Worm (Caenorhabditis elegans) whole organism, L4 larva: ENCODE results near the gene cec-5.
A peak's percentile ranks its signal among the peaks of the same experiment; 100 is the strongest.

Experiments
- F37D6.2 ChIP-seq: sonication (generic microtip); optimal IDR thresholded peaks from 2 replicates; lab custom pipeline; 2016; ENCODE audit warnings: mild to moderate bottlenecking, missing genetic modification characterization, missing compliant biosample characterization
- F49E8.2 ChIP-seq: sonication (generic microtip); optimal IDR thresholded peaks from 2 replicates; lab custom pipeline; 2016; ENCODE audit warnings: missing compliant biosample characterization, mild to moderate bottlenecking, missing genetic modification characterization, borderline replicate concordance
- T20F7.1 ChIP-seq: fragments of 200-800 bp; sonication (Bioruptor generic); optimal IDR thresholded peaks from 2 replicates; lab custom pipeline; 2018; ENCODE audit warnings: mild to moderate bottlenecking, missing genetic modification characterization, missing compliant biosample characterization
- Y105C5A.15 ChIP-seq: fragments of 200-800 bp; sonication (Bioruptor generic); IDR thresholded peaks from 2 replicates; pipeline ENCODE4 v1.3.6; 2022; ENCODE audit warnings: missing genetic modification characterization, missing compliant biosample characterization
- Y5F2A.4 ChIP-seq: fragments of 200-800 bp; sonication (Bioruptor generic); optimal IDR thresholded peaks from 2 replicates; lab custom pipeline; 2018; ENCODE audit warnings: mild to moderate bottlenecking, missing genetic modification characterization, missing compliant biosample characterization
- aha-1 ChIP-seq: fragments of 150-350 bp; peaks from one replicate; lab custom pipeline; 2014; ENCODE audit warnings: missing biosample characterization, missing genetic modification characterization
- arid-1 ChIP-seq: fragments of 200-800 bp; sonication (Bioruptor generic); conservative IDR thresholded peaks from 2 replicates; pipeline ENCODE4 v1.3.6; 2022; ENCODE audit warnings: missing genetic modification reagents, missing genetic modification characterization, missing compliant biosample characterization
- attf-4 ChIP-seq: sonication (generic microtip); optimal IDR thresholded peaks from 3 replicates; lab custom pipeline; 2017; ENCODE audit warnings: missing biosample characterization, missing genetic modification characterization
- ceh-28 ChIP-seq: fragments of 150-350 bp; optimal IDR thresholded peaks from 2 replicates; lab custom pipeline; 2014; ENCODE audit warnings: missing biosample characterization, missing genetic modification reagents, missing genetic modification characterization
- ceh-62 ChIP-seq: sonication (generic microtip); optimal IDR thresholded peaks from 2 replicates; lab custom pipeline; 2017; ENCODE audit warnings: missing biosample characterization, missing genetic modification characterization
- ces-1 ChIP-seq: fragments of 150-350 bp; sonication (generic microtip); optimal IDR thresholded peaks from 4 replicates; lab custom pipeline; 2014; ENCODE audit warnings: missing biosample characterization, missing genetic modification reagents, missing genetic modification characterization
- ctbp-1 ChIP-seq: fragments of 200-800 bp; sonication (Bioruptor generic); IDR thresholded peaks from 2 replicates; pipeline ENCODE4 v1.3.6; 2022; ENCODE audit warnings: missing genetic modification reagents, missing genetic modification characterization, missing compliant biosample characterization
- daf-16 ChIP-seq, 3 experiments: sonication (generic microtip); optimal IDR thresholded peaks; 2 replicates each; lab custom pipeline; 2016 to 2017; ENCODE audit warnings: missing genetic modification characterization in 3 of 3, missing genetic modification reagents in 3 of 3, mild to moderate bottlenecking in 2 of 3, missing compliant biosample characterization in 2 of 3, missing biosample characterization in 1 of 3, moderate library complexity in 1 of 3
- dmd-6 ChIP-seq: fragments of 200-800 bp; sonication (Bioruptor generic); IDR thresholded peaks from 2 replicates; pipeline ENCODE4 v1.3.6; 2022; ENCODE audit warnings: missing genetic modification reagents, missing genetic modification characterization, missing compliant biosample characterization
- dmd-8 ChIP-seq: fragments of 200-800 bp; sonication (Bioruptor generic); IDR thresholded peaks from 2 replicates; pipeline ENCODE4 v1.3.6; 2022; ENCODE audit warnings: missing genetic modification characterization, missing compliant biosample characterization
- dpl-1 ChIP-seq: fragments of 150-350 bp; optimal IDR thresholded peaks from 2 replicates; lab custom pipeline; 2014; ENCODE audit warnings: missing biosample characterization, missing genetic modification reagents, missing genetic modification characterization
- duxl-1 ChIP-seq: sonication (generic microtip); optimal IDR thresholded peaks from 2 replicates; lab custom pipeline; 2016; ENCODE audit warnings: mild to moderate bottlenecking, missing genetic modification characterization, moderate library complexity, missing compliant biosample characterization; ENCODE audit not compliant: poor library complexity
- egl-43 ChIP-seq: fragments of 200-800 bp; sonication (Bioruptor generic); IDR thresholded peaks from 2 replicates; pipeline ENCODE4 v1.3.6; 2022; ENCODE audit warnings: missing genetic modification reagents, missing genetic modification characterization, missing compliant biosample characterization
- fkh-10 ChIP-seq: fragments of 150-350 bp; optimal IDR thresholded peaks from 2 replicates; lab custom pipeline; 2014; ENCODE audit warnings: missing biosample characterization, missing genetic modification reagents, missing genetic modification characterization
- hif-1 ChIP-seq, 2 experiments: sonication (generic microtip); optimal IDR thresholded peaks; 2 replicates each; lab custom pipeline; 2016 to 2017; ENCODE audit warnings: missing compliant biosample characterization in 2 of 2, missing genetic modification characterization in 2 of 2, missing genetic modification reagents in 2 of 2, missing genotype in 2 of 2, mild to moderate bottlenecking in 1 of 2
- hlh-11 ChIP-seq: fragments of 200-800 bp; sonication (Bioruptor generic); optimal IDR thresholded peaks from 2 replicates; lab custom pipeline; 2018; ENCODE audit warnings: mild to moderate bottlenecking, missing genetic modification characterization, missing compliant biosample characterization
- hlh-30 ChIP-seq: sonication (generic microtip); optimal IDR thresholded peaks from 2 replicates; lab custom pipeline; 2017; ENCODE audit warnings: antibody characterized with exemption, mild to moderate bottlenecking, missing genetic modification characterization, missing compliant biosample characterization; ENCODE audit not compliant: insufficient read depth
- hmg-1.1 ChIP-seq: fragments of 200-800 bp; sonication (Bioruptor generic); IDR thresholded peaks from 2 replicates; pipeline ENCODE4 v1.3.6; 2022; ENCODE audit warnings: missing genetic modification reagents, missing genetic modification characterization, missing compliant biosample characterization
- lin-13 ChIP-seq: fragments of 150-350 bp; optimal IDR thresholded peaks from 2 replicates; lab custom pipeline; 2014; ENCODE audit warnings: missing biosample characterization, missing genetic modification reagents, missing genetic modification characterization
- lin-15B ChIP-seq: fragments of 150-350 bp; sonication (generic microtip); optimal IDR thresholded peaks from 3 replicates; lab custom pipeline; 2014; ENCODE audit warnings: missing biosample characterization, missing genetic modification characterization
- lin-29 ChIP-seq: fragments of 200-800 bp; sonication (Bioruptor generic); IDR thresholded peaks from 2 replicates; pipeline ENCODE4 v1.3.6; 2022; ENCODE audit warnings: missing genetic modification reagents, missing genetic modification characterization, missing compliant biosample characterization
- lin-38 ChIP-seq: fragments of 200-800 bp; sonication (Bioruptor generic); IDR thresholded peaks from 2 replicates; pipeline ENCODE4 v1.3.6; 2022; ENCODE audit warnings: missing genetic modification reagents, missing genetic modification characterization, missing compliant biosample characterization
- lin-39 ChIP-seq: fragments of 150-350 bp; optimal IDR thresholded peaks from 2 replicates; lab custom pipeline; 2014; ENCODE audit warnings: missing biosample characterization, missing genetic modification reagents, missing genetic modification characterization
- mdl-1 ChIP-seq, 2 experiments: fragments of 150-350 bp in 1 of 2; sonication (generic microtip) in 1 of 2; optimal IDR thresholded peaks; 2 replicates each; lab custom pipeline; 2014 to 2017; ENCODE audit warnings: missing biosample characterization in 2 of 2, missing genetic modification characterization in 2 of 2
- mdt-29 ChIP-seq: fragments of 200-800 bp; sonication (Bioruptor generic); IDR thresholded peaks from 2 replicates; pipeline ENCODE4 v1.3.6; 2022; ENCODE audit warnings: missing genetic modification reagents, missing genetic modification characterization, missing compliant biosample characterization
- mep-1 ChIP-seq: fragments of 150-350 bp; sonication (generic microtip); optimal IDR thresholded peaks from 3 replicates; lab custom pipeline; 2014; ENCODE audit warnings: missing biosample characterization, missing genetic modification characterization
- mxl-2 ChIP-seq: fragments of 200-800 bp; sonication (Bioruptor generic); conservative IDR thresholded peaks from 2 replicates; pipeline ENCODE4 v1.3.6; 2022; ENCODE audit warnings: missing genetic modification reagents, missing genetic modification characterization, missing compliant biosample characterization
- nhr-11 ChIP-seq: fragments of 150-350 bp; optimal IDR thresholded peaks from 2 replicates; lab custom pipeline; 2014; ENCODE audit warnings: missing biosample characterization, missing genetic modification characterization
- nhr-25 ChIP-seq: sonication (generic microtip); optimal IDR thresholded peaks from 2 replicates; lab custom pipeline; 2017; ENCODE audit warnings: missing genetic modification characterization, mild to moderate bottlenecking, missing compliant biosample characterization, antibody characterized with exemption, moderate library complexity, borderline replicate concordance; ENCODE audit not compliant: insufficient read depth
- nhr-28 ChIP-seq: fragments of 150-350 bp; optimal IDR thresholded peaks from 2 replicates; lab custom pipeline; 2014; ENCODE audit warnings: missing biosample characterization, missing genetic modification characterization
- nhr-48 ChIP-seq: sonication (generic microtip); optimal IDR thresholded peaks from 2 replicates; lab custom pipeline; 2016; ENCODE audit warnings: mild to moderate bottlenecking, missing genetic modification characterization, missing compliant biosample characterization
- nhr-6 ChIP-seq: fragments of 150-350 bp; optimal IDR thresholded peaks from 2 replicates; lab custom pipeline; 2014; ENCODE audit warnings: missing biosample characterization, missing genetic modification characterization
- nhr-77 ChIP-seq: fragments of 150-350 bp; optimal IDR thresholded peaks from 2 replicates; lab custom pipeline; 2014; ENCODE audit warnings: missing biosample characterization, missing genetic modification characterization
- pha-4 ChIP-seq, 2 experiments: fragments of 150-350 bp in 1 of 2; fragments of 200-800 bp in 1 of 2; sonication (Bioruptor generic) in 1 of 2; IDR thresholded peaks in 1 of 2; optimal IDR thresholded peaks in 1 of 2; 2 replicates each; pipeline versions ENCODE4 v1.3.6 to Lab custom; 2014 to 2022; ENCODE audit warnings: missing genetic modification characterization in 2 of 2, missing genetic modification reagents in 2 of 2, missing biosample characterization in 1 of 2, missing compliant biosample characterization in 1 of 2
- rbr-2 ChIP-seq: sonication (generic microtip); optimal IDR thresholded peaks from 2 replicates; lab custom pipeline; 2016; ENCODE audit warnings: missing genotype, missing genetic modification characterization, missing compliant biosample characterization
- snpc-1.2 ChIP-seq: fragments of 200-800 bp; sonication (Bioruptor generic); IDR thresholded peaks from 2 replicates; pipeline ENCODE4 v1.3.6; 2022; ENCODE audit warnings: missing genetic modification reagents, missing genetic modification characterization, missing compliant biosample characterization
- unc-130 ChIP-seq: sonication (generic microtip); optimal IDR thresholded peaks from 2 replicates; lab custom pipeline; 2016; ENCODE audit warnings: missing genetic modification reagents, missing genetic modification characterization, missing compliant biosample characterization
- unc-62 ChIP-seq, 3 experiments: fragments of 150-350 bp in 1 of 3; sonication (generic microtip); optimal IDR thresholded peaks in 2 of 3; peaks in 1 of 3; 1 replicate in 1 of 3; 2 replicates in 2 of 3; lab custom pipeline; 2014 to 2017; ENCODE audit warnings: missing biosample characterization in 3 of 3, missing genetic modification characterization in 3 of 3, missing genetic modification reagents in 3 of 3, missing genotype in 1 of 3
- vab-7 ChIP-seq: fragments of 200-800 bp; sonication (Bioruptor generic); IDR thresholded peaks from 2 replicates; pipeline ENCODE4 v1.3.6; 2022; ENCODE audit warnings: missing genetic modification reagents, missing genetic modification characterization, missing compliant biosample characterization
- zfp-3 ChIP-seq: fragments of 200-800 bp; sonication (Bioruptor generic); conservative IDR thresholded peaks from 2 replicates; pipeline ENCODE4 v1.3.6; 2022; ENCODE audit warnings: missing genetic modification reagents, missing genetic modification characterization, missing compliant biosample characterization
- zip-11 ChIP-seq: fragments of 200-800 bp; sonication (Bioruptor generic); IDR thresholded peaks from 2 replicates; pipeline ENCODE4 v1.3.6; 2022; ENCODE audit warnings: missing genetic modification characterization, missing compliant biosample characterization
- ztf-7 ChIP-seq: fragments of 150-350 bp; optimal IDR thresholded peaks from 2 replicates; lab custom pipeline; 2014; ENCODE audit warnings: missing biosample characterization, missing genetic modification characterization

cec-5 gene

DNA sequence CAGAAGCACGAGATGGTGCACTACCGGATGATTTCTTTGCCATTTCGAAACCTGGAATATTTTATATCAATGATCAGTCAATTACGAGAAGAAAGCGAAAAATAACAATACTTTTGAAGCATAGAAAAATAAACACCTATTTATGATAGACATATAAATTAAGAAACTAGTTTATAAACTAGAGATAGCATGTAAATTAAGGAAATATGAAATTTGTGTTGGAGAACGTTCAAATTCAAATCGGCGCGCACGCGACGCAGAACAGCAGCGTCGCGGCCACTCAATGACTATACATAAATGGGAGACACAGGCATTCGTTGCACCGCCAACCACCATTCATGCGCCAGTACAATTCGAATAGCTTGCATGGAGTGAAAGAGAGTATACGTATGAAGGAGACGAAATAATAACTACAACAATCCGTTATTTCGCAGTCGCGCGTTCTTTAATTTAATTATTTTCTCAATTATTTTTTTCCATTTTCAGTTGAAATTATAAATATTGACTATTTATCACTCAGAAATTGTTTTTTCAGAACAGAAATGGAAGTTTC lies at the start of gene cec-5, which contains the start of gene nol-10:
TSS of gene cec-5 (minus strand) at position 51 of the 553 bp plus-strand sequence.
TSS of gene nol-10 (plus strand) at position 536 of the 553 bp plus-strand sequence.
- TF ChIP-seq unc-62 (GFP tag; optimal IDR thresholded peaks at IDR 0.05 in 1 of 2; lab: Kevin White, UChicago) (peak in 1 of 2 experiments; percentile 64), unc-62 (tag; optimal IDR thresholded peaks at IDR 0.05; lab: Kevin White, UChicago) (no peak), mdt-29 (GFP tag; lab: Robert Waterston, UW) (no peak; the same call in 1 of the 2 replicates), lin-13 (GFP tag; lab: Kevin White, UChicago) (peak; percentile 91), nhr-77 (tag; lab: Kevin White, UChicago) (peak; percentile 52), nhr-48 (tag; lab: Kevin White, UChicago) (peak; percentile 26), vab-7 (GFP tag; lab: Robert Waterston, UW) (no peak), unc-130 (GFP tag; lab: Kevin White, UChicago) (peak; percentile 91), nhr-11 (tag; lab: Kevin White, UChicago) (peak; percentile 12), mxl-2 (GFP tag; lab: Robert Waterston, UW) (no peak), arid-1 (peak; percentile 84), egl-43 (0 out of 2 replicates have a peak, but pooled peaks have one; percentile 11), nhr-6 (tag; lab: Kevin White, UChicago) (peak; percentile 51), lin-29 (GFP tag; lab: Robert Waterston, UW) (no peak), ztf-7 (tag; lab: Kevin White, UChicago) (peak; percentile 48), Y5F2A.4 (GFP tag; lab: Kevin White, UChicago) (no peak), nhr-25 (tag; lab: Kevin White, UChicago) (peak; percentile 24), snpc-1.2 (peak; percentile 81), hmg-1.1 (GFP tag; lab: Robert Waterston, UW) (peak; percentile 82), mdl-1 (tag; optimal IDR thresholded peaks at IDR 0.05; lab: Kevin White, UChicago) (peak in 1 of 2 experiments; percentile 74), dmd-6 (no peak), hlh-30 (tag; lab: Kevin White, UChicago) (peak; percentile 84), dpl-1 (GFP tag; lab: Kevin White, UChicago) (peak; percentile 79), zip-11 (GFP tag; lab: Robert Waterston, UW) (no peak), lin-38 (GFP tag; lab: Robert Waterston, UW) (peak; percentile 84), ceh-28 (no peak), F49E8.2 (tag; lab: Kevin White, UChicago) (peak; percentile 47), rbr-2 (peak; percentile 78), aha-1 (tag; lab: Kevin White, UChicago) (peak; percentile 98), ceh-62 (no peak), nhr-28 (tag; lab: Kevin White, UChicago) (peak; percentile 55), lin-39 (tag; lab: Kevin White, UChicago) (no peak), F37D6.2 (tag; lab: Kevin White, UChicago) (peak; percentile 64), fkh-10 (GFP tag; lab: Kevin White, UChicago) (peak; percentile 34), ctbp-1 (GFP tag; lab: Robert Waterston, UW) (0 out of 2 replicates have a peak, but pooled peaks have one; percentile 39), duxl-1 (peak; percentile 62), hlh-11 (no peak), mep-1 (tag; lab: Kevin White, UChicago) (peak; percentile 91), attf-4 (no peak), hif-1 (tag; optimal IDR thresholded peaks at IDR 0.05; lab: Kevin White, UChicago) (peak in 1 of 2 experiments; percentile 50), dmd-8 (no peak), lin-15B (tag; lab: Kevin White, UChicago) (no peak), zfp-3 (GFP tag; lab: Robert Waterston, UW) (no peak), T20F7.1 (GFP tag; lab: Kevin White, UChicago) (peak; percentile 98), pha-4 (GFP tag; IDR thresholded peaks at IDR 0.05; lab: Robert Waterston, UW) (0 out of 2 replicates have a peak, but pooled peaks have one; percentile 29), pha-4 (tag; optimal IDR thresholded peaks at IDR 0.05; lab: Kevin White, UChicago) (no peak), ces-1 (GFP tag; lab: Kevin White, UChicago) (peak; percentile 59), daf-16 (GFP tag; optimal IDR thresholded peaks at IDR 0.05; lab: Kevin White, UChicago) (peak in 1 of 2 experiments; percentile 24), daf-16 (tag; optimal IDR thresholded peaks at IDR 0.05; lab: Kevin White, UChicago) (peak; percentile 76), Y105C5A.15 (GFP tag; lab: Robert Waterston, UW) (no peak)
